Fruit fly (Drosophila melanogaster): ENCODE data around the gene Megf8.

Megf8 gene

dm6 chr2L:8083427-8084295, 40.4 kb downstream of the Megf8 start (continued):
- TF ChIP-seq salr (GFP tag; optimal IDR thresholded peaks at IDR 0.05) (peak in 1 of 2 experiments; percentile 51), fkh (GFP tag; optimal IDR thresholded peaks at IDR 0.05) (no peak), Sox14 (GFP tag; optimal IDR thresholded peaks at IDR 0.05) (peak; percentile 65), CG8319 (GFP tag; optimal IDR thresholded peaks at IDR 0.05) (no peak), fd59A (GFP tag; optimal IDR thresholded peaks at IDR 0.05) (no peak), ss (GFP tag; optimal IDR thresholded peaks at IDR 0.05) (peak; percentile 50 to 62), CG32006 (GFP tag; optimal IDR thresholded peaks at IDR 0.05) (no peak), Gug (GFP tag; IDR thresholded peaks at IDR 0.05) (no peak), dac (GFP tag; optimal IDR thresholded peaks at IDR 0.05) (no peak)

- TF ChIP-seq CG7368 (GFP tag; optimal IDR thresholded peaks at IDR 0.05), result peak; percentile 32
- TF ChIP-seq CG4318 (GFP tag; optimal IDR thresholded peaks at IDR 0.05), result peak; percentile 9
- TF ChIP-seq eg (GFP tag; IDR thresholded peaks at IDR 0.05), result peak; percentile 6; the same call in 1 of the 3 replicates
- TF ChIP-seq Hr39 (GFP tag; optimal IDR thresholded peaks at IDR 0.05), result peak; percentile 9
- TF ChIP-seq CG32006 (GFP tag; optimal IDR thresholded peaks at IDR 0.05), result peak; percentile 64
- TF ChIP-seq fd59A (GFP tag; optimal IDR thresholded peaks at IDR 0.05), result peak; percentile 6
- TF ChIP-seq Ets96B (tag; optimal IDR thresholded peaks at IDR 0.05), result no peak
- TF ChIP-seq salr (GFP tag; optimal IDR thresholded peaks at IDR 0.05), result peak in 1 of 2 experiments; percentile 6
- no peak for TF ChIP-seq OdsH (GFP tag; optimal IDR thresholded peaks at IDR 0.05)
- no peak for TF ChIP-seq acj6 (GFP tag; optimal IDR thresholded peaks at IDR 0.05)
- no peak for TF ChIP-seq Eip93F (GFP tag; optimal IDR thresholded peaks at IDR 0.05)
- peak in 1 of 2 experiments; percentile 30 for TF ChIP-seq ss (GFP tag; optimal IDR thresholded peaks at IDR 0.05)
- TF ChIP-seq vri (GFP tag; optimal IDR thresholded peaks at IDR 0.05), result peak; percentile 26
- peak; percentile 4 for TF ChIP-seq CG6854 (GFP tag; optimal IDR thresholded peaks at IDR 0.05)
- TF ChIP-seq Hr4 (GFP tag; optimal IDR thresholded peaks at IDR 0.05), result peak; percentile 19
- TF ChIP-seq svp (GFP tag), result peak; percentile 32
- TF ChIP-seq CG31627 (GFP tag; optimal IDR thresholded peaks at IDR 0.05), result peak; percentile 2
- peak; percentile 2 for TF ChIP-seq Sox14 (GFP tag; optimal IDR thresholded peaks at IDR 0.05)
Observed at dm6 chr2L:8084349-8085203, 41.3 kb downstream of the Megf8 start.

- no peak for TF ChIP-seq CG15336 (GFP tag; IDR thresholded peaks at IDR 0.05)
- no peak for TF ChIP-seq cyc (GFP tag; optimal IDR thresholded peaks at IDR 0.05)
- peak; percentile 36 for TF ChIP-seq svp (GFP tag)
- TF ChIP-seq Eip93F (GFP tag; optimal IDR thresholded peaks at IDR 0.05), result no peak
- TF ChIP-seq CG34406 (GFP tag; optimal IDR thresholded peaks at IDR 0.05), result no peak
Observed at dm6 chr2L:8085466-8086164, 42.3 kb downstream of the Megf8 start.

dm6 chr2L:8086736-8087467, 43.6 kb downstream of the Megf8 start:
- TF ChIP-seq Hr4 (GFP tag; optimal IDR thresholded peaks at IDR 0.05) (peak; percentile 33), acj6 (GFP tag; optimal IDR thresholded peaks at IDR 0.05) (no peak), CG32006 (GFP tag; optimal IDR thresholded peaks at IDR 0.05) (peak; percentile 50), Eip75B (GFP tag; optimal IDR thresholded peaks at IDR 0.05) (no peak), vri (GFP tag; optimal IDR thresholded peaks at IDR 0.05) (peak; percentile 65), CG8632 (GFP tag; optimal IDR thresholded peaks at IDR 0.05) (no peak), fkh (GFP tag; optimal IDR thresholded peaks at IDR 0.05) (peak; percentile 61)

Data from whole organism, prepupa.